Fruit fly (Drosophila melanogaster) S2 (cell line): ENCODE results near the gene CG7322.

Source experiments
- CG8478 ChIP-seq: fragments of >200 bp; optimal IDR thresholded peaks from 2 replicates; lab custom pipeline; 2018
- CTCF ChIP-seq, 2 experiments: fragments of >200 bp; optimal IDR thresholded peaks; 2 replicates each; lab custom pipeline; 2018

The CG7322 gene

DNA sequence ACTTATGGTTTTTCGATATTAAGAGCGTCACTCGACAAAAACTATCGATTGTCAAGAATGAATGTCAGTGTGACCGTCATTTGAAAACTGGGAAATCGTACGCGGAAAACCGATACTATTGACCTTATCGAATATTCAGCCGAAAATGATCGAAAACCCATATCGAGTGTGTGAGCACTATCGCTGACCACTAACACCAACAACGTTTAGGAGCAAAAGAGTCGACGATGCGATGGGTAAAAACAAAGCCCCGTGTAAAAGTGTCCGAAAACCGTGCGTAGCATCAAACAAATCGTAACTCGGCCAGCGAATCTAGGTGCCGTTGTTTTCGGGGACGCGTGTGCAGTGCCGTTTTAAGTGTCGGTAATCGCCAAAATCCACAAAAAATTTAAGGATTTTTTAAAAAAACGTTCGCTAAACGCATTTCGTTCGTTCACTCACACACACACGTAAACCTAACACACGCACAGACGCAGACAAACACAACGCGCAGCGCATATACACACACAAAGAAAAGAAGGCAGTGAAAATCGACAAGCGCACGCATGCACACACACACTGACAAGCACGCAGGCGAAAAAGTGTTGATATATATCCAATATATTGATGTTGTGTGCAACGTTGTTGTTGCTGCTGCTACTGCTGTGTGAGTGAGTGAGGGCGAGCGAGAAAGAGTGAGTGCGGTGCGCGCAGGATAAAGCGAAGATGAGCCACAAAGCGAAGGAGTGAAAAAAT, 6.4 kb upstream of the CG7322 start, which contains the start of the genes CG7326 and Dora:
Gene CG7326 (minus strand): TSS at position 29 of the 735 bp plus-strand sequence.
Gene Dora (plus strand): TSS at position 203 of the 735 bp plus-strand sequence.
- no peak for TF ChIP-seq CG8478 (lab: Kevin White, UChicago)
- TF ChIP-seq CTCF (optimal IDR thresholded peaks at IDR 0.05; lab: Kevin White, UChicago) = peak; percentile 36

DNA sequence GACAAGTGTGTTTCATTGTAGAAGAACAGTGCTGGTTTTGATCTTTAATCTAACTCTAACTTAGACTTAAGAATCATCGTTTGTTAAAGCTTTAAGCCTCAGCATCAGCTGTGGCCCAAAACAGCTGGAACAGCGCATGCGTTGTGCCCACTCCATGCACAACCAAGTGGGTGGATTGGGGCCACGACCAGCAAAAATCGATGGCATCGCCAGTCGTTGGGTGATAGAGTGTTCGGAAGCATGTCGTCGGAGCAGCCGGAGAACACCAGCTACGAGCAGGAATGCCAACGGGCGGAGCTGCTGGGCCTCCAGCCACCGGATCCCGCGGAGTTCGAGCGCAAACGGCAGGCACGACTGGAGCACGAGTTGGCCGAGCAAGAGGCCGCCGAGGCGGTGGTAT, 2.5 kb upstream of the CG7322 start, which contains the start of gene CG32544:
Gene CG32544 (plus strand): TSS at position 211 of the 400 bp plus-strand sequence.
- TF ChIP-seq CTCF (optimal IDR thresholded peaks at IDR 0.05; lab: Kevin White, UChicago) (no peak), CG8478 (lab: Kevin White, UChicago) (no peak)

DNA sequence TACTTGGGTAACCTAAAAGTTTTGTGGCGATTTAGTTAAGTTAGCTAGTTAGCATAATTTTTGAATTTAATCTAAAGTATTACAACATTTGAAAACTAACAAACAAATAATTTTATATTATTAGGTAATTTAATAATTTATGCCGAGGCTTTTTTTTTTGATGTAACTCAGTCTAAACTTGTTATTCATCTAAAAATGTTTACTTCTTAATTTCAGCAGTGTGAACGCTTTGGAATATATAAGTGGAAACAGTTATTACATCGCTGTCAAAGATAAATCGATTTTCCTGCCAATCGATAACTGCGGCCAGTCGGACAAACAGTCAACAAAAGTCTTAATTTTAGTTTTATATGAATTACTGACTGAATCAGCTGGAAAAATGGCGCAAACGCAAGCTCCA, 359 bp upstream of the CG7322 start, which contains the start of gene Usp39:
Gene Usp39 (plus strand): TSS at position 288 of the 400 bp plus-strand sequence.
- TF ChIP-seq CG8478 (lab: Kevin White, UChicago) = no peak
- TF ChIP-seq CTCF (optimal IDR thresholded peaks at IDR 0.05; lab: Kevin White, UChicago) = no peak

DNA sequence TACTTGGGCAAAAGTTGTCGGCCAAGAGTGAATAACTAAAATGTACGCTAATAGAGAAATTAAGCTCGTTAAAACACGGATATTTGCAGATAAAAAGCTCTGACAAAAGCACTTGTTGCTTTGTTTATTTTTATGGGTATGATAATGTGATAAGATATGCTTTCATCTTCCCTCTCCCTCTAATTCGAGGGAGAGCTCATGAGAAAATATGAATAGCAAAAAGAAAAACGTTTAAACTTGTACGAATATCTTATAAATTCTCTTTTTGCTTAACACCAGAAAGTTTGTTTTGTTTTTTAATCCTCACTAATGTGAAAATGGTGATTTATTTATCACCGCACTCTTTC, 8.6 kb downstream of the CG7322 start:
- no peak for TF ChIP-seq CTCF (optimal IDR thresholded peaks at IDR 0.05; lab: Kevin White, UChicago)
- no peak for TF ChIP-seq CG8478 (lab: Kevin White, UChicago)

DNA sequence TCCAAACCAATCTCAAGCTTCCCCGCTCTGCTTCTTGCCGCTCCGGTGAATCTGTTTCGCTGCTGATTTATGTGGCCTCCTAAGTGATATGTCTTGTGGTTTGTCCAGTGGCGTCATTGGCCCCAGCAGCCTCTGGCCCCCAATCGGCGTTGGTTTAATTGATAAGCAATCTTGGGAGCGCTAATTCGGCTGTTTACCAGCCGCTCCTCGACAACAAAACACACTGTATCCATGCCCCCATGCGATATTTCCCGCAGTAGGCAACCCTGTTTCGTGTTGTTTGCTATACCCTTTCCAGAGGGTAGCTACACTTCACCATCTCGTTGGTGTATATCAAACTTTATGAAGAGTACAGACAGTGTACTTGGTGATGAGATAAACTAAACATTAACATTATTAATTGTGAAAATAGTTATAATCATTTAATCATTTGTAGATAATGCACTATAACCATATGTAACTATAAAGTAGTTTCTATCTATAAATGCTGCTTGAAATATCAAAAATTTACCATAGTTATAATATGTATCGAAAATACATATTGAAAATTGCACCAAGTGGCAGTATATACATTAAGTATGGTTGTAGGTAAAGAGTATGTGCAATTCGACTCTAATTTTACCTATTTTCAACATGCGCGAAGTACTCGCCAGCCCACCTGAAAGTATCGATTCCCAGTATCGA, 9.1 kb downstream of the CG7322 start, which contains the start of gene shop:
Gene shop (minus strand): TSS at position 229 of the 684 bp plus-strand sequence.
- no peak for TF ChIP-seq CG8478 (lab: Kevin White, UChicago)
- no peak for TF ChIP-seq CTCF (optimal IDR thresholded peaks at IDR 0.05; lab: Kevin White, UChicago)

DNA sequence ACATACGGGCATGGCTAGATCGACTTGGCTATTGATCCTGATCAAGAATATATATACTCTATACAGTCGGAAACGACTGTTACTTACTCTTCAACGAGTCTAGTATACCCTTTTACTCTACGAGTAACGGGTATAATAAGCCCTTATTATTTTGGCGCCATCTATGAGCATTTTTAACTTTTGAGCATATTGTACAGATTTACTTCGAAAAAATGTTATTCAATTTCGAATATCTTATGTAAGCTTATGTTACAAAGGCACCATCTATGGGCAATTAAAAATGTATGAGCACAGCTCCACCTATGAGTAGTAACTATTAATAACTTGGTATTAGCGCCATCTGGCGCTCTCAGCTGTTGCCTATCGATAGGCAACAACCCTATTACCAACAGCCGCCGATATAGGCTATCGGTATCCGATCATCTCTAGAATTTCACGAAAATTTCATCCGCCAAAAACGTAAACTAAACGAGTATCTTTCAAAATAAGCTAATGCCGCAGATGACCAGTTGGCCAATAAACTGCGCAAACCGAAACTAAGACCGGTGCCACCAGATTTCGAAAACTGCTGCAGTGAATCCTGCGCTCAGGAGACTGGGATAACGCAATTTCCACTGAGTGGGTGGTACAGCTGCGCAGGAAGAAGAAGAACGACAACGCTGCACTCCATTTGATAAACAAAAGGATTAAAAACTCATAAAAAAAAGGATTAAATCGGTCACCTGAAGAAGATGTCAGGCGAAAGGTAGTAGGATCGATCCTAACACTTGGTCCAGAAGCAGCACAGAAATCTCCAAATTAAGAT, 14.1 kb downstream of the CG7322 start, which contains the start of gene htk:
Gene htk (plus strand): TSS at position 435 of the 805 bp plus-strand sequence.
- no peak for TF ChIP-seq CG8478 (lab: Kevin White, UChicago)
- TF ChIP-seq CTCF (optimal IDR thresholded peaks at IDR 0.05; lab: Kevin White, UChicago) = peak; percentile 98

- TF ChIP-seq CG8478 (lab: Kevin White, UChicago) (no peak), CTCF (optimal IDR thresholded peaks at IDR 0.05; lab: Kevin White, UChicago) (no peak)
Measured at dm6 chrX:18838929-18839576, 18.5 kb downstream of the CG7322 start.

dm6 chrX:18838470-18838869, 19.1 kb downstream of the CG7322 start:
- peak; percentile 70 to 74 for TF ChIP-seq CTCF (optimal IDR thresholded peaks at IDR 0.05; lab: Kevin White, UChicago)
- TF ChIP-seq CG8478 (lab: Kevin White, UChicago) = no peak

DNA sequence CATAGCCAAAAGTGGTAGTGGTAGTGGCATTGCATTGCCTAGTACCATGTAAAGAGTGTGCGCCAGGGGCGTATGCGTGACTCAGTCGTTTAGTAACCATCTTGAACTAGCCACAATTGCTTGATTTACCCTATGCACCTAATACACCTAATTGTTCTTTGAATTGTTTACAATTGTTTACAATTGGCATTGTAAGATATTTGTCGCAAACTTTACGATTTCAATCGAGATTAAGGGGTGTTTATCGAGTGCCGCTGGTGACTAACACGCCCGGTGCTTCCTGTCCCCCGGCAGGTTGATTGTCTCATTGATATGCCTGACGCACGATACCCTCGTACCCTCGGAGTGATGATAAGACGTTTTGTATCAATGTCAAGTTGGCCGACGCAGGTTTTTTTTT, 20.5 kb downstream of the CG7322 start:
- no peak for TF ChIP-seq CTCF (optimal IDR thresholded peaks at IDR 0.05; lab: Kevin White, UChicago)
- no peak for TF ChIP-seq CG8478 (lab: Kevin White, UChicago)

dm6 chrX:18836315-18836714, 21.2 kb downstream of the CG7322 start:
- no peak for TF ChIP-seq CTCF (optimal IDR thresholded peaks at IDR 0.05; lab: Kevin White, UChicago)
- TF ChIP-seq CG8478 (lab: Kevin White, UChicago) = no peak

DNA sequence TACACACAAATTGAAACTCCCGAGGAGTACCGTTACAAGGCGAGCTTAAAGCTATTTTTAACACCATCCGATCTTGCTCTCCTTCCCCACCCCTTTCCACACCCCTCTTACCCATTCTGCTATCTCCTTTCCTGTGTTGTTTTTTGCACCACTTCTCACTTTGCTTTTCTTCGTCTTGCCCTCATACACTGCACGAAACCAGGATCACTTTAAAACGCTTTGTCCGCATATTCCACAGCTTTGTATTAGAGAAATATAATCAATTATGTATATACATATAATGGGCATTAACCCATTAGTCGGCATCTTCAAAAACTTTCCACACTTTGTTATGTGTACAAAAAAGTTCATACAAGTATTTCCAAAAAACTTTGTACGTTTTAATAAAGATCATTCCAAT, 22.1 kb downstream of the CG7322 start:
- no peak for TF ChIP-seq CTCF (optimal IDR thresholded peaks at IDR 0.05; lab: Kevin White, UChicago)
- TF ChIP-seq CG8478 (lab: Kevin White, UChicago) = no peak

- TF ChIP-seq CG8478 (lab: Kevin White, UChicago) (no peak), CTCF (optimal IDR thresholded peaks at IDR 0.05; lab: Kevin White, UChicago) (no peak)
Measured at dm6 chrX:18835003-18835402, 22.6 kb downstream of the CG7322 start.

dm6 chrX:18834399-18834798, 23.2 kb downstream of the CG7322 start:
- no peak for TF ChIP-seq CG8478 (lab: Kevin White, UChicago)
- TF ChIP-seq CTCF (optimal IDR thresholded peaks at IDR 0.05; lab: Kevin White, UChicago) = no peak

DNA sequence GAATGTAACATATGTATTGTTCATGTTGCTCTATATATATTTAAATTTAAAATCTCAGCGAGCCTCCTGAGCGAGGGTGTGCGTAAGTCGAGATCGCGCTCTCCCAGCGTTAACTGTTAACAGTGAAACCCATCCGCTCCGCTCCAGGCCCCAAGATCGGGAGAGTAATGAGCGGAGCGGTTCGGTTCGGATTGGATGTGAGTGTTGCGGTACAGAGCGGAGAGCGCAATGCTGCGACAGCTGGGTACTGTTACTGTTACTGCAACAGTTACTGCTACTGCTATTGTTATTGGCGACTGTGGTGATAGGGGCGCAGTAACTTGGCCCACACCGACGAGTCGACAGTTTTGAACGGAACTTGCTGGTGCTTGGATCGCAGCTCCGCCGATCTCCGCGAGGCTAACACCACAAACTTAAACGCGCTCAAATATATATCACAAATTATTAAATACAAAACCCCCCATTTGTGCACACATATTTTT, 25.1 kb downstream of the CG7322 start, which contains the start of gene Pvf1:
Gene Pvf1 (plus strand): TSS at position 312 of the 482 bp plus-strand sequence.
- TF ChIP-seq CG8478 (lab: Kevin White, UChicago) = no peak
- TF ChIP-seq CTCF (optimal IDR thresholded peaks at IDR 0.05; lab: Kevin White, UChicago) = no peak
